Worm (Caenorhabditis elegans) whole organism, L1 larva: Measurements from ENCODE around the gene vha-15.

Experiments
- C34B4.2 ChIP-seq: sonication (generic microtip); optimal IDR thresholded peaks from 2 replicates; lab custom pipeline; 2017; ENCODE audit warnings: mild to moderate bottlenecking, missing genetic modification characterization, missing compliant biosample characterization
- aha-1 ChIP-seq: fragments of 150-350 bp; optimal IDR thresholded peaks from 2 replicates; lab custom pipeline; 2014; ENCODE audit warnings: missing biosample characterization, missing genetic modification characterization
- alr-1 ChIP-seq: fragments of 200-800 bp; sonication (Bioruptor generic); optimal IDR thresholded peaks from 2 replicates; lab custom pipeline; 2018; ENCODE audit warnings: borderline replicate concordance, mild to moderate bottlenecking, missing genetic modification characterization, missing compliant biosample characterization
- aly-2 ChIP-seq: fragments of 150-350 bp; optimal IDR thresholded peaks from 2 replicates; lab custom pipeline; 2014; ENCODE audit warnings: missing biosample characterization, missing genetic modification characterization
- ceh-8 ChIP-seq: fragments of 200-800 bp; sonication (Bioruptor generic); optimal IDR thresholded peaks from 2 replicates; lab custom pipeline; 2018; ENCODE audit warnings: mild to moderate bottlenecking, missing genetic modification characterization, moderate library complexity, missing compliant biosample characterization
- ceh-88 ChIP-seq: fragments of 200-800 bp; sonication (Bioruptor generic); IDR thresholded peaks from 2 replicates; pipeline ENCODE4 v1.3.6; 2022; ENCODE audit warnings: missing genetic modification characterization, missing compliant biosample characterization
- ceh-90 ChIP-seq: sonication (generic microtip); optimal IDR thresholded peaks from 2 replicates; lab custom pipeline; 2016; ENCODE audit warnings: missing genetic modification characterization, missing compliant biosample characterization
- dpl-1 ChIP-seq, 3 experiments: fragments of 150-350 bp in 2 of 3; sonication (generic microtip) in 1 of 3; optimal IDR thresholded peaks; 2 replicates each; lab custom pipeline; 2014 to 2017; ENCODE audit warnings: missing biosample characterization in 3 of 3, missing genetic modification characterization in 3 of 3, missing genetic modification reagents in 3 of 3
- dsc-1 ChIP-seq: sonication (generic microtip); optimal IDR thresholded peaks from 2 replicates; lab custom pipeline; 2016; ENCODE audit warnings: mild to moderate bottlenecking, missing genetic modification characterization, missing compliant biosample characterization
- elt-2 ChIP-seq: sonication (generic microtip); optimal IDR thresholded peaks from 2 replicates; lab custom pipeline; 2016; ENCODE audit warnings: missing genetic modification characterization, mild to moderate bottlenecking, inconsistent platforms, missing compliant biosample characterization, missing genetic modification reagents
- elt-3 ChIP-seq, 6 experiments: fragments of 150-350 bp in 1 of 6; sonication (generic microtip); optimal IDR thresholded peaks; 2 replicates each; lab custom pipeline; 2017 to 2018; ENCODE audit warnings: missing biosample characterization in 6 of 6, missing genetic modification characterization in 6 of 6, inconsistent platforms in 1 of 6
- fkh-10 ChIP-seq: sonication (generic microtip); optimal IDR thresholded peaks from 2 replicates; lab custom pipeline; 2017; ENCODE audit warnings: missing biosample characterization, missing genetic modification reagents, missing genetic modification characterization
- hlh-17 ChIP-seq: fragments of 200-800 bp; sonication (Bioruptor generic); optimal IDR thresholded peaks from 2 replicates; lab custom pipeline; 2018; ENCODE audit warnings: missing genetic modification characterization, mild to moderate bottlenecking, missing compliant biosample characterization, moderate library complexity, borderline replicate concordance
- hlh-4 ChIP-seq: sonication (generic microtip); optimal IDR thresholded peaks from 2 replicates; lab custom pipeline; 2016; ENCODE audit warnings: mild to moderate bottlenecking, missing genetic modification characterization, missing compliant biosample characterization
- hpl-2 ChIP-seq: fragments of 150-350 bp; optimal IDR thresholded peaks from 2 replicates; lab custom pipeline; 2014; ENCODE audit warnings: missing biosample characterization, missing genetic modification reagents, missing genetic modification characterization
- lin-13 ChIP-seq: fragments of 150-350 bp; optimal IDR thresholded peaks from 2 replicates; lab custom pipeline; 2014; ENCODE audit warnings: missing biosample characterization, missing genetic modification reagents, missing genetic modification characterization
- lin-14 ChIP-seq: fragments of 200-800 bp; sonication (Bioruptor generic); optimal IDR thresholded peaks from 2 replicates; lab custom pipeline; 2018; ENCODE audit warnings: mild to moderate bottlenecking, missing genetic modification characterization, moderate library complexity, missing compliant biosample characterization
- lin-35 ChIP-seq, 2 experiments: fragments of 150-350 bp; optimal IDR thresholded peaks; 2 replicates each; lab custom pipeline; 2014; ENCODE audit warnings: missing biosample characterization in 2 of 2, missing genetic modification characterization in 2 of 2, missing genetic modification reagents in 2 of 2
- lin-39 ChIP-seq: fragments of 150-350 bp; optimal IDR thresholded peaks from 2 replicates; lab custom pipeline; 2014; ENCODE audit warnings: missing biosample characterization, missing genetic modification reagents, missing genetic modification characterization
- lir-3 ChIP-seq: sonication (generic microtip); optimal IDR thresholded peaks from 2 replicates; lab custom pipeline; 2016; ENCODE audit warnings: mild to moderate bottlenecking, missing genetic modification characterization, moderate library complexity, missing compliant biosample characterization; ENCODE audit not compliant: poor library complexity
- mab-9 ChIP-seq: fragments of 200-800 bp; sonication (Bioruptor generic); IDR thresholded peaks from 2 replicates; pipeline ENCODE4 v1.3.6; 2022; ENCODE audit warnings: missing genetic modification reagents, missing genetic modification characterization, missing compliant biosample characterization
- mef-2 ChIP-seq: fragments of 150-350 bp; optimal IDR thresholded peaks from 2 replicates; lab custom pipeline; 2014; ENCODE audit warnings: missing biosample characterization, missing genetic modification characterization
- mep-1 ChIP-seq: fragments of 150-350 bp; optimal IDR thresholded peaks from 2 replicates; lab custom pipeline; 2014; ENCODE audit warnings: missing biosample characterization, missing genetic modification characterization
- nhr-11 ChIP-seq: fragments of 150-350 bp; optimal IDR thresholded peaks from 2 replicates; lab custom pipeline; 2014; ENCODE audit warnings: missing biosample characterization, missing genetic modification characterization
- nhr-20 ChIP-seq: sonication (generic microtip); optimal IDR thresholded peaks from 2 replicates; lab custom pipeline; 2016; ENCODE audit warnings: mild to moderate bottlenecking, missing genetic modification characterization, missing compliant biosample characterization
- nhr-237 ChIP-seq: fragments of 150-350 bp; optimal IDR thresholded peaks from 2 replicates; lab custom pipeline; 2014; ENCODE audit warnings: missing biosample characterization, missing genetic modification characterization
- nhr-28 ChIP-seq: fragments of 150-350 bp; optimal IDR thresholded peaks from 2 replicates; lab custom pipeline; 2014; ENCODE audit warnings: missing biosample characterization, missing genetic modification characterization
- nhr-47 ChIP-seq: sonication (generic microtip); optimal IDR thresholded peaks from 2 replicates; lab custom pipeline; 2016; ENCODE audit warnings: mild to moderate bottlenecking, missing genetic modification characterization, moderate library complexity, missing compliant biosample characterization
- nhr-84 ChIP-seq: sonication (generic microtip); optimal IDR thresholded peaks from 2 replicates; lab custom pipeline; 2017; ENCODE audit warnings: missing biosample characterization, missing genetic modification characterization
- nhr-85 ChIP-seq: sonication (generic microtip); peaks from one replicate; lab custom pipeline; 2016; ENCODE audit warnings: missing genetic modification characterization, inconsistent platforms, missing compliant biosample characterization
- pax-3 ChIP-seq: fragments of 200-800 bp; sonication (Bioruptor generic); optimal IDR thresholded peaks from 2 replicates; lab custom pipeline; 2018; ENCODE audit warnings: mild to moderate bottlenecking, missing genetic modification characterization, moderate library complexity, missing compliant biosample characterization
- pqm-1 ChIP-seq: sonication (generic microtip); optimal IDR thresholded peaks from 3 replicates; lab custom pipeline; 2017; ENCODE audit warnings: missing biosample characterization, missing genetic modification characterization
- rnt-1 ChIP-seq: sonication (generic microtip); optimal IDR thresholded peaks from 2 replicates; lab custom pipeline; 2016; ENCODE audit warnings: mild to moderate bottlenecking, missing genetic modification characterization, moderate library complexity, missing compliant biosample characterization
- skn-1 ChIP-seq: fragments of 150-350 bp; optimal IDR thresholded peaks from 2 replicates; lab custom pipeline; 2014; ENCODE audit warnings: missing biosample characterization, missing genetic modification characterization
- snpc-4 ChIP-seq: fragments of 150-350 bp; optimal IDR thresholded peaks from 2 replicates; lab custom pipeline; 2014; ENCODE audit warnings: missing biosample characterization, missing genetic modification characterization
- snu-23 ChIP-seq: sonication (generic microtip); optimal IDR thresholded peaks from 2 replicates; lab custom pipeline; 2016; ENCODE audit warnings: missing genetic modification characterization, missing compliant biosample characterization
- sptf-1 ChIP-seq: fragments of 150-350 bp; optimal IDR thresholded peaks from 2 replicates; lab custom pipeline; 2014; ENCODE audit warnings: missing biosample characterization, missing genetic modification characterization
- tbx-2 ChIP-seq: sonication (generic microtip); optimal IDR thresholded peaks from 2 replicates; lab custom pipeline; 2016; ENCODE audit warnings: missing genetic modification characterization, missing compliant biosample characterization
- tlp-1 ChIP-seq: fragments of 150-350 bp; optimal IDR thresholded peaks from 2 replicates; lab custom pipeline; 2014; ENCODE audit warnings: missing biosample characterization, missing genetic modification characterization
- unc-130 ChIP-seq: fragments of 150-350 bp; optimal IDR thresholded peaks from 2 replicates; lab custom pipeline; 2017; ENCODE audit warnings: missing biosample characterization, missing genetic modification characterization, inconsistent platforms
- unc-30 ChIP-seq: sonication (generic microtip); optimal IDR thresholded peaks from 2 replicates; lab custom pipeline; 2017; ENCODE audit warnings: missing biosample characterization, missing genetic modification characterization
- unc-62 ChIP-seq: fragments of 150-350 bp; optimal IDR thresholded peaks from 2 replicates; lab custom pipeline; 2014; ENCODE audit warnings: missing biosample characterization, missing genetic modification reagents, missing genetic modification characterization
- unc-86 ChIP-seq: sonication (generic microtip); optimal IDR thresholded peaks from 2 replicates; lab custom pipeline; 2016; ENCODE audit warnings: missing genetic modification characterization, missing compliant biosample characterization
- vab-15 ChIP-seq: sonication (generic microtip); optimal IDR thresholded peaks from 2 replicates; lab custom pipeline; 2017; ENCODE audit warnings: missing genotype, mild to moderate bottlenecking, missing genetic modification characterization, missing compliant biosample characterization
- zag-1 ChIP-seq: fragments of 150-350 bp; optimal IDR thresholded peaks from 2 replicates; lab custom pipeline; 2014; ENCODE audit warnings: missing biosample characterization, missing genetic modification characterization
- zip-4 ChIP-seq: fragments of 200-800 bp; sonication (Bioruptor generic); optimal IDR thresholded peaks from 2 replicates; lab custom pipeline; 2018; ENCODE audit warnings: mild to moderate bottlenecking, missing genetic modification characterization, moderate library complexity, missing compliant biosample characterization
- ztf-11 ChIP-seq, 2 experiments: sonication (generic microtip); optimal IDR thresholded peaks; 2 replicates each; lab custom pipeline; 2016 to 2017; ENCODE audit warnings: missing genetic modification characterization in 2 of 2, missing biosample characterization in 1 of 2, missing compliant biosample characterization in 1 of 2
- ztf-4 ChIP-seq: fragments of 150-350 bp; optimal IDR thresholded peaks from 2 replicates; lab custom pipeline; 2014; ENCODE audit warnings: missing biosample characterization, missing genetic modification characterization

Gene vha-15

ce11 chrX:2219453-2219852 is 18.3 kb upstream of the vha-15 start:
- no peak for TF ChIP-seq ceh-8
- TF ChIP-seq snpc-4 (tag; lab: Kevin White, UChicago) = peak; percentile 61
- TF ChIP-seq rnt-1 = peak; percentile 27

- TF ChIP-seq lin-13 (GFP tag; lab: Kevin White, UChicago) (no peak), aly-2 (no peak), fkh-10 (no peak), lin-35 (GFP tag; optimal IDR thresholded peaks at IDR 0.05; lab: Kevin White, UChicago) (no peak), aha-1 (tag; lab: Kevin White, UChicago) (no peak), hlh-17 (GFP tag; lab: Kevin White, UChicago) (no peak), lin-39 (tag; lab: Kevin White, UChicago) (no peak), nhr-47 (tag; lab: Kevin White, UChicago) (no peak), nhr-20 (tag; lab: Kevin White, UChicago) (no peak), rnt-1 (no peak), dsc-1 (no peak), snu-23 (GFP tag; lab: Kevin White, UChicago) (no peak), C34B4.2 (no peak), snpc-4 (tag; lab: Kevin White, UChicago) (no peak)
These were observed 16.9 kb upstream of the vha-15 start, which contains the start of gene hex-1 for ce11 chrX:2220850-2221249. hex-1 (plus strand) TSS chrX:2221150.

ce11 chrX:2226875-2227355 is 10.8 kb upstream of the vha-15 start:
- TF ChIP-seq ztf-11 (tag; optimal IDR thresholded peaks at IDR 0.05; lab: Kevin White, UChicago) (no peak), unc-86 (peak; percentile 47), ztf-4 (no peak), lin-14 (peak; percentile 71), tbx-2 (peak; percentile 59), nhr-11 (tag; lab: Kevin White, UChicago) (no peak), vab-15 (no peak), alr-1 (tag; lab: Kevin White, UChicago) (no peak), dpl-1 (GFP tag; optimal IDR thresholded peaks at IDR 0.05; lab: Kevin White, UChicago) (peak in 1 of 3 experiments; percentile 34), elt-3 (tag; optimal IDR thresholded peaks at IDR 0.05; lab: Kevin White, UChicago) (peak in 1 of 6 experiments; percentile 53), sptf-1 (no peak), pax-3 (tag; lab: Kevin White, UChicago) (no peak), tlp-1 (tag; lab: Kevin White, UChicago) (no peak), ceh-88 (GFP tag; lab: Robert Waterston, UW) (peak; percentile 61; the same call in 1 of the 2 replicates), mef-2 (tag; lab: Kevin White, UChicago) (no peak), rnt-1 (peak; percentile 67), mep-1 (tag; lab: Kevin White, UChicago) (peak; percentile 52), zag-1 (tag; lab: Kevin White, UChicago) (no peak), hlh-4 (no peak), nhr-85 (tag; lab: Kevin White, UChicago) (peak; percentile 80), unc-62 (GFP tag; lab: Kevin White, UChicago) (no peak), hpl-2 (no peak), mab-9 (GFP tag; lab: Robert Waterston, UW) (no peak), hlh-17 (GFP tag; lab: Kevin White, UChicago) (no peak), nhr-84 (tag; lab: Kevin White, UChicago) (no peak), ceh-90 (no peak), nhr-237 (peak; percentile 23), skn-1 (tag; lab: Kevin White, UChicago) (peak; percentile 79), aly-2 (no peak), zip-4 (GFP tag; lab: Kevin White, UChicago) (peak; percentile 43), elt-2 (tag; lab: Kevin White, UChicago) (no peak), lir-3 (tag; lab: Kevin White, UChicago) (no peak), unc-130 (tag; lab: Kevin White, UChicago) (peak; percentile 29), lin-39 (tag; lab: Kevin White, UChicago) (no peak), fkh-10 (peak; percentile 54), unc-30 (no peak), nhr-28 (no peak), aha-1 (tag; lab: Kevin White, UChicago) (no peak), nhr-47 (tag; lab: Kevin White, UChicago) (peak; percentile 83), pqm-1 (tag; lab: Kevin White, UChicago) (no peak)
